Fruit fly (Drosophila melanogaster) whole organism, wandering third instar larva: ENCODE data around the gene CG45487.
A peak's percentile ranks its signal among the peaks of the same experiment; 100 is the strongest.

ENCODE experiments used
- Abd-B ChIP-seq: fragments of >200 bp; optimal IDR thresholded peaks from 2 replicates; lab custom pipeline; 2017; ENCODE audit warnings: missing biosample characterization, missing genetic modification characterization
- CG9705 ChIP-seq: fragments of 200-800 bp; sonication (Bioruptor generic); optimal IDR thresholded peaks from 2 replicates; lab custom pipeline; 2018; ENCODE audit warnings: missing biosample characterization, mild to moderate bottlenecking, missing genetic modification characterization
- CrebA ChIP-seq: fragments of 200-800 bp; sonication (Bioruptor generic); optimal IDR thresholded peaks from 2 replicates; lab custom pipeline; 2016; ENCODE audit warnings: missing biosample characterization, mild to moderate bottlenecking, missing genetic modification characterization, borderline replicate concordance
- Dfd ChIP-seq: fragments of >200 bp; optimal IDR thresholded peaks from 2 replicates; lab custom pipeline; 2017; ENCODE audit warnings: missing biosample characterization, missing genetic modification characterization
- Dif ChIP-seq: fragments of 200-275, 200-300 bp; sonication (Bioruptor generic); optimal IDR thresholded peaks from 2 replicates; lab custom pipeline; 2018; ENCODE audit warnings: missing biosample characterization, missing genetic modification characterization; ENCODE audit not compliant: partially characterized antibody
- HLH106 ChIP-seq: fragments of 200-800 bp; optimal IDR thresholded peaks from 3 replicates; lab custom pipeline; 2019; ENCODE audit warnings: missing biosample characterization, mild to moderate bottlenecking, missing genetic modification characterization, moderate library complexity
- Hnf4 ChIP-seq: fragments of 200-800 bp; sonication (Bioruptor generic); optimal IDR thresholded peaks from 2 replicates; lab custom pipeline; 2016; ENCODE audit warnings: missing biosample characterization, mild to moderate bottlenecking, missing genetic modification characterization
- Hr78 ChIP-seq: fragments of >200 bp; optimal IDR thresholded peaks from 2 replicates; lab custom pipeline; 2017; ENCODE audit warnings: missing biosample characterization, missing genetic modification characterization
- Hr83 ChIP-seq: fragments of 200-300 bp; sonication (Bioruptor generic); optimal IDR thresholded peaks from 2 replicates; lab custom pipeline; 2016; ENCODE audit warnings: missing biosample characterization, mild to moderate bottlenecking, missing genetic modification characterization, moderate library complexity; ENCODE audit not compliant: poor library complexity, severe bottlenecking
- Jra ChIP-seq: sonication (Bioruptor generic); optimal IDR thresholded peaks from 2 replicates; lab custom pipeline; 2016; ENCODE audit warnings: missing biosample characterization, missing genetic modification characterization
- Mio ChIP-seq: sonication (Bioruptor generic); optimal IDR thresholded peaks from 2 replicates; lab custom pipeline; 2016; ENCODE audit warnings: missing biosample characterization, missing genetic modification characterization
- Myc ChIP-seq: fragments of >200 bp; optimal IDR thresholded peaks from 2 replicates; lab custom pipeline; 2017
- N ChIP-seq: fragments of >200 bp; optimal IDR thresholded peaks from 2 replicates; lab custom pipeline; 2018; ENCODE audit warnings: missing biosample characterization, missing external identifiers, missing genetic modification characterization
- OdsH ChIP-seq: fragments of 200-800 bp; sonication (Bioruptor generic); optimal IDR thresholded peaks from 2 replicates; lab custom pipeline; 2016; ENCODE audit warnings: missing biosample characterization, mild to moderate bottlenecking, missing genetic modification characterization
- Rel ChIP-seq, 2 experiments: fragments of 200-800 bp; sonication (Bioruptor generic) in 1 of 2; optimal IDR thresholded peaks; 2 replicates in 1 of 2; 3 replicates in 1 of 2; lab custom pipeline; 2016 to 2019; ENCODE audit warnings: mild to moderate bottlenecking in 2 of 2, missing biosample characterization in 2 of 2, missing genetic modification characterization in 2 of 2, moderate library complexity in 1 of 2
- Sp1 ChIP-seq: fragments of 200-800 bp; sonication (Bioruptor generic); optimal IDR thresholded peaks from 3 replicates; lab custom pipeline; 2019; ENCODE audit warnings: missing biosample characterization, mild to moderate bottlenecking, missing genetic modification characterization, moderate library complexity
- Vsx2 ChIP-seq: fragments of 200-300, 225-300 bp; sonication (Bioruptor generic); optimal IDR thresholded peaks from 2 replicates; lab custom pipeline; 2018; ENCODE audit warnings: missing biosample characterization, missing genetic modification characterization; ENCODE audit not compliant: partially characterized antibody
- br ChIP-seq: fragments of 200-800 bp; sonication (Bioruptor generic); optimal IDR thresholded peaks from 2 replicates; lab custom pipeline; 2016; ENCODE audit warnings: missing biosample characterization, missing genetic modification characterization
- brk ChIP-seq: fragments of 200-800 bp; sonication (Bioruptor generic); optimal IDR thresholded peaks from 2 replicates; lab custom pipeline; 2016; ENCODE audit warnings: missing biosample characterization, mild to moderate bottlenecking, missing genetic modification characterization
- dl ChIP-seq, 2 experiments: fragments of 175-275, 200-275 bp in 1 of 2; fragments of 200-275 bp in 1 of 2; sonication (Bioruptor generic); optimal IDR thresholded peaks; lab custom pipeline; 2018; ENCODE audit warnings: mild to moderate bottlenecking in 2 of 2, missing biosample characterization in 2 of 2, missing genetic modification characterization in 2 of 2, moderate library complexity in 2 of 2; ENCODE audit not compliant: partially characterized antibody in 2 of 2, insufficient read depth in 1 of 2
- dmrt93B ChIP-seq: fragments of 200-800 bp; sonication (Bioruptor generic); optimal IDR thresholded peaks from 2 replicates; lab custom pipeline; 2018; ENCODE audit warnings: missing biosample characterization, mild to moderate bottlenecking, missing genetic modification characterization
- dsf ChIP-seq: sonication (Bioruptor generic); optimal IDR thresholded peaks from 2 replicates; lab custom pipeline; 2016; ENCODE audit warnings: missing biosample characterization, missing genetic modification characterization, borderline replicate concordance
- ey ChIP-seq: fragments of 200-800 bp; sonication (Bioruptor generic); optimal IDR thresholded peaks from 2 replicates; lab custom pipeline; 2016; ENCODE audit warnings: missing biosample characterization, missing genetic modification characterization
- foxo ChIP-seq, 2 experiments: fragments of 200-800 bp; sonication (Bioruptor generic); optimal IDR thresholded peaks; 2 replicates in 1 of 2; 3 replicates in 1 of 2; lab custom pipeline; 2016 to 2017; ENCODE audit warnings: missing biosample characterization in 2 of 2, missing genetic modification characterization in 2 of 2
- fru ChIP-seq: fragments of 200-800 bp; sonication (Bioruptor generic); optimal IDR thresholded peaks from 3 replicates; lab custom pipeline; 2016; ENCODE audit warnings: missing biosample characterization, mild to moderate bottlenecking, missing genetic modification characterization
- h ChIP-seq: fragments of 200-800 bp; sonication (Bioruptor generic); optimal IDR thresholded peaks from 3 replicates; lab custom pipeline; 2016; ENCODE audit warnings: missing biosample characterization, mild to moderate bottlenecking, missing genetic modification characterization
- jim ChIP-seq: fragments of 175-275, 200-325 bp; sonication (Bioruptor generic); optimal IDR thresholded peaks from 2 replicates; lab custom pipeline; 2016; ENCODE audit warnings: missing biosample characterization, mild to moderate bottlenecking, missing genetic modification characterization
- lola ChIP-seq: fragments of >200 bp; optimal IDR thresholded peaks from 2 replicates; lab custom pipeline; 2017; ENCODE audit warnings: missing biosample characterization, missing genetic modification characterization
- pan ChIP-seq: fragments of >200 bp; optimal IDR thresholded peaks from 2 replicates; lab custom pipeline; 2017
- psq ChIP-seq: fragments of 200-800 bp; sonication (Bioruptor generic); optimal IDR thresholded peaks from 3 replicates; lab custom pipeline; 2017; ENCODE audit warnings: missing biosample characterization, mild to moderate bottlenecking, missing genetic modification characterization, moderate library complexity
- rgr ChIP-seq: fragments of 200-800 bp; sonication (Bioruptor generic); optimal IDR thresholded peaks from 3 replicates; lab custom pipeline; 2016; ENCODE audit warnings: missing biosample characterization, mild to moderate bottlenecking, missing genetic modification characterization
- sage ChIP-seq: fragments of 200-800 bp; sonication (Bioruptor generic); optimal IDR thresholded peaks from 2 replicates; lab custom pipeline; 2016; ENCODE audit warnings: missing biosample characterization, mild to moderate bottlenecking, missing genetic modification characterization
- sv ChIP-seq: fragments of 200-800 bp; sonication (Bioruptor generic); optimal IDR thresholded peaks from 3 replicates; lab custom pipeline; 2016; ENCODE audit warnings: missing biosample characterization, missing genetic modification characterization
- tai ChIP-seq: sonication (Bioruptor generic); optimal IDR thresholded peaks from 2 replicates; lab custom pipeline; 2016; ENCODE audit warnings: missing biosample characterization, missing genetic modification characterization
- usp ChIP-seq: fragments of >200 bp; optimal IDR thresholded peaks from 2 replicates; lab custom pipeline; 2017; ENCODE audit warnings: missing biosample characterization, missing genetic modification characterization
- woc ChIP-seq: sonication (Bioruptor generic); optimal IDR thresholded peaks from 2 replicates; lab custom pipeline; 2016; ENCODE audit warnings: missing biosample characterization, mild to moderate bottlenecking, missing genetic modification characterization

Gene CG45487

DNA sequence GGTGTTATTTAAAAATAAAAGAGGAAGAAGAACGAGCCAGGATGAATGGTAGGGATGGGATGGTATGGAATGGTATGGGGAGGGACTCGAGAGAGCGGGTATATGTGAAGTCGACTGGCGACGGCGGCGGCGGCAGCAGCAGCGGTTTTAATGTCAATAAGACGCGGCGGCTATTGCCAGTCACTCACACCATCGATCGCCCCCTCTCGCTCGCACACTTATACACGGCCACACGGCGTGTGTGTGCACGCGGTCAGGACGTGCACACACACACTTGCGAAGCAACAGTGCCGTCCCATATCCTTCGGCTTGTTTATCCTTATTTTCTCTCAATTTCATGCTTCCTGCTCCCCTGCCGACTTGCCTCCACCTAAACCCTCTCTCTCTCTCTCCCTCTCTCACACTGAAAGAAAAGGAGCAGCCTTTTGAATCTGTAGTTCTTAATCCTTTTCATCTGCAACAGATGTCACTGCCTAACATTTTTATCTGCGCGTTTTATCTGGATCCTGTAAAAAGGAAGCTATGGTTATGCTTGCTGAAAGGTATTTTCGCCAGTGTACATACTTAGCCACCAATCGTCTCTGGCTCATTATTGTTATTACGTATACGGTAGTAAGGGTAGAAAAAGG is 25.8 kb downstream of the CG45487 start (continued):
- peak; percentile 48 for TF ChIP-seq dmrt93B (GFP tag; lab: Kevin White, UChicago)
- peak; percentile 14 for TF ChIP-seq sage (GFP tag; lab: Kevin White, UChicago)
- no peak for TF ChIP-seq lola (GFP tag; lab: Kevin White, UChicago)
- peak; percentile 85 for TF ChIP-seq ey
- no peak for TF ChIP-seq jim (GFP tag; lab: Kevin White, UChicago)
- no peak for TF ChIP-seq Abd-B
- TF ChIP-seq brk (GFP tag; lab: Kevin White, UChicago) = peak; percentile 18
- no peak for TF ChIP-seq Vsx2
- TF ChIP-seq Dfd = no peak
- peak; percentile 20 for TF ChIP-seq Hr83 (GFP tag; lab: Kevin White, UChicago)
- TF ChIP-seq Hr78 = no peak
- peak in 1 of 2 experiments; percentile 87 for TF ChIP-seq foxo (GFP tag; optimal IDR thresholded peaks at IDR 0.05; lab: Kevin White, UChicago)
- no peak for TF ChIP-seq tai (GFP tag; lab: Kevin White, UChicago)
- peak; percentile 52 for TF ChIP-seq woc
- no peak for TF ChIP-seq Dif (GFP tag; lab: Kevin White, UChicago)
- peak; percentile 68 for TF ChIP-seq OdsH
- TF ChIP-seq pan (lab: Kevin White, UChicago) = no peak
- TF ChIP-seq Jra (GFP tag; lab: Kevin White, UChicago) = peak; percentile 68
- no peak for TF ChIP-seq N (GFP tag; lab: Kevin White, UChicago)

DNA sequence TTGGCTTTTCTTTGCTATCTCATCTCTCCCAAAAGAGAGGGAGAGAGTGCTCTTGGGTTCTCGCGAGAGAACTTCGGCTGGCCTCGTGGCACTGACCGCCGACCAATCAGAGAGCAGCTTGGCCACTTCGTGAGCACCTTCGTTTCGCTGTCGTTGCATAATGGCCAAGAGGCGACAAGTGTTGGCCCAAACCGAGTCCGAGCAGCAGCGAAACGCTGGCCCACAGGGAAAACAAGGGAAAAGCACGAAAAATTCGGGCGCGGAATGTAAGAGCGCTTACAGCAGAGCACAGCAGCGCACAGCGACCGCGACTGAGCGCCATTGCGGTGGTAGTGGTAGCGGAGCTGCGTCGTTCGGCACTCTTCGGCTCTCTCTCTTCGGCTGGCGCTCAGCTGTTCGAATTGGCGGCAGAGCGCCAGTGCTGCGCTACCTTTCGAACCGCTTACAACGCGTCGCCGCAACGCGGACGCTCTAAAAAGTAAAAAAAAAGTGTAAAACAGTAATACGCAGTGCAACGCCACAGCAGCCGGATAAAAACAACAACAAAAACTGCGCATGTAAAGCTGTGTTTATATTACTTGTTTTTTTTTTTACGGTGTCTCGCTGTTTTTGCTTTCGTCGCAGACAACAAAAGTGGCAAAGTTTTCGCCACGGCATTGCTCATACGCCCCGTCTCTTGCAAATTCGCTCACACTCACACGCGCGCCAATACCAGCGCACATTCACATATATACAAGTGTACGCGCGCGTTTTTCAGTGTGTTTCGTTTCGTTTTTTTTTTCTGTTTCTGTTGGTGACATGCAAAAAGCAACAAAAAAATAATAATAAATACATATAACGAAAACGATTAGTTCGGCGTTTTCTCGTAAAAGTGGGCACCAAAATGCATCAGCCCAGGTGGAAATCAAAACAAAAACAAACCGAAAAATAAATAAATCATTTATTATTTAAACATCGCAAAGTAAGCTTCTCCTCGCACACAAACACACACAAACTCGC is 27.8 kb downstream of the CG45487 start:
- TF ChIP-seq dmrt93B (GFP tag; lab: Kevin White, UChicago) (no peak), Rel (GFP tag; optimal IDR thresholded peaks at IDR 0.05; lab: Kevin White, UChicago) (peak; percentile 77), Rel (tag; optimal IDR thresholded peaks at IDR 0.05; lab: Kevin White, UChicago) (peak; percentile 4), brk (GFP tag; lab: Kevin White, UChicago) (peak; percentile 29), fru (GFP tag; lab: Kevin White, UChicago) (peak; percentile 63), Hr78 (no peak), Dif (GFP tag; lab: Kevin White, UChicago) (peak; percentile 74), h (GFP tag; lab: Kevin White, UChicago) (peak; percentile 46), pan (lab: Kevin White, UChicago) (no peak), CrebA (peak; percentile 37), lola (GFP tag; lab: Kevin White, UChicago) (no peak), Sp1 (peak; percentile 50), psq (GFP tag; lab: Kevin White, UChicago) (peak; percentile 36), ey (no peak), Myc (lab: Kevin White, UChicago) (no peak), rgr (GFP tag; lab: Kevin White, UChicago) (peak; percentile 57), Hnf4 (GFP tag; lab: Kevin White, UChicago) (peak; percentile 20), jim (GFP tag; lab: Kevin White, UChicago) (peak; percentile 73), br (peak; percentile 14), dsf (GFP tag; lab: Kevin White, UChicago) (no peak), sv (GFP tag; lab: Kevin White, UChicago) (no peak), sage (GFP tag; lab: Kevin White, UChicago) (no peak), usp (GFP tag; lab: Kevin White, UChicago) (no peak), dl (GFP tag; optimal IDR thresholded peaks at IDR 0.05; lab: Kevin White, UChicago; ENCODE audit: insufficient read depth in 1 of 2, partially characterized antibody in 2 of 2) (peak in 1 of 2 experiments; percentile 68), foxo (GFP tag; optimal IDR thresholded peaks at IDR 0.05; lab: Kevin White, UChicago) (peak in 1 of 2 experiments; percentile 33), Jra (GFP tag; lab: Kevin White, UChicago) (peak; percentile 26)

DNA sequence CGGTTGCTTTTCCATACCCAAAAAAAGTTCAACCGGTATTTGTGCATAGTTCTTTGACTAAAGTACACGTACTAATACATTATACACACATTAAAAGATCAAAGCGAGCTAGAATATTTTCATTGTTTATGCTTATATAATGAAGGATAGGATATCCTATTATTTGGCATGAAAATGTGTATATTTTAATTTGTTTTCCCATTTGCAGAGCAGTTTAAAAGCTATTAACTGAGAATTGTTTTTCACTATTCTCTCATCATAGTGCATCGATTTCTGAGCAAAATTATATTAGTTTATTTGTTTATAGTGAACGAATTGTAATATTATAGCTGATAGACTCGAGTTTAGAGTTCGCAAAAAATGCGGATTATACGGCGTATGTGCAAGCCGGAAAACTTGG is 28.6 kb downstream of the CG45487 start:
- TF ChIP-seq ey (no peak), Rel (GFP tag; optimal IDR thresholded peaks at IDR 0.05; lab: Kevin White, UChicago) (no peak), Rel (tag; optimal IDR thresholded peaks at IDR 0.05; lab: Kevin White, UChicago) (no peak), OdsH (no peak), usp (GFP tag; lab: Kevin White, UChicago) (no peak), dsf (GFP tag; lab: Kevin White, UChicago) (no peak), dl (GFP tag; optimal IDR thresholded peaks at IDR 0.05; lab: Kevin White, UChicago; ENCODE audit: insufficient read depth in 1 of 2, partially characterized antibody in 2 of 2) (no peak), Dif (GFP tag; lab: Kevin White, UChicago) (no peak), Hnf4 (GFP tag; lab: Kevin White, UChicago) (no peak), jim (GFP tag; lab: Kevin White, UChicago) (no peak), CG9705 (no peak), woc (no peak), brk (GFP tag; lab: Kevin White, UChicago) (no peak), Vsx2 (no peak), Mio (GFP tag; lab: Kevin White, UChicago) (no peak), Hr78 (no peak), br (no peak), sv (GFP tag; lab: Kevin White, UChicago) (no peak), HLH106 (tag; lab: Kevin White, UChicago) (no peak), sage (GFP tag; lab: Kevin White, UChicago) (no peak), h (GFP tag; lab: Kevin White, UChicago) (no peak)
